Fruit fly (Drosophila melanogaster): Measurements from ENCODE around the gene CG15387.
A peak's percentile ranks its signal among the peaks of the same experiment; 100 is the strongest.

Gene CG15387

dm6 chr2L:2226259-2227121, at the start of gene CG15387, which contains the start of gene sau:
CG15387 (minus strand) TSS chr2L:2226294.
sau (plus strand) TSS chr2L:2226342.
- TF ChIP-seq cic (GFP tag; optimal IDR thresholded peaks at IDR 0.05) = peak; percentile 62
- TF ChIP-seq pad (GFP tag; optimal IDR thresholded peaks at IDR 0.05) = peak; percentile 87
- peak; percentile 89 for TF ChIP-seq CG33017 (tag; optimal IDR thresholded peaks at IDR 0.05)
- peak; percentile 90 for TF ChIP-seq bab1 (GFP tag; optimal IDR thresholded peaks at IDR 0.05)
- peak; percentile 96 for TF ChIP-seq CG5204 (GFP tag; optimal IDR thresholded peaks at IDR 0.05)
- peak; percentile 95 for TF ChIP-seq Crg-1 (GFP tag; optimal IDR thresholded peaks at IDR 0.05)
- no peak for TF ChIP-seq cnc (optimal IDR thresholded peaks at IDR 0.05)
- TF ChIP-seq kay (GFP tag; ENCODE audit: borderline replicate concordance) = peak; percentile 97
- peak; percentile 96 for TF ChIP-seq toe (GFP tag; optimal IDR thresholded peaks at IDR 0.05)
- peak; percentile 88 for TF ChIP-seq ovo (GFP tag; optimal IDR thresholded peaks at IDR 0.05)
- peak; percentile 92 for TF ChIP-seq CG12768 (GFP tag; optimal IDR thresholded peaks at IDR 0.05)
- peak; percentile 88 for TF ChIP-seq CG14711 (tag; optimal IDR thresholded peaks at IDR 0.05)
- TF ChIP-seq Hr96 (GFP tag; optimal IDR thresholded peaks at IDR 0.05) = peak; percentile 96
- peak; percentile 89 for TF ChIP-seq CG7045 (GFP tag; optimal IDR thresholded peaks at IDR 0.05)
- TF ChIP-seq tj (GFP tag; optimal IDR thresholded peaks at IDR 0.05) = peak; percentile 93
- peak; percentile 92 for TF ChIP-seq Mnt (GFP tag; optimal IDR thresholded peaks at IDR 0.05)
- peak; percentile 95 for TF ChIP-seq CG11617 (GFP tag; optimal IDR thresholded peaks at IDR 0.05)
- TF ChIP-seq CG1620 (GFP tag; optimal IDR thresholded peaks at IDR 0.05) = peak; percentile 96
- peak; percentile 94 for TF ChIP-seq CG7101 (tag; optimal IDR thresholded peaks at IDR 0.05)
- peak; percentile 87 for TF ChIP-seq Clk (GFP tag; optimal IDR thresholded peaks at IDR 0.05)

DNA sequence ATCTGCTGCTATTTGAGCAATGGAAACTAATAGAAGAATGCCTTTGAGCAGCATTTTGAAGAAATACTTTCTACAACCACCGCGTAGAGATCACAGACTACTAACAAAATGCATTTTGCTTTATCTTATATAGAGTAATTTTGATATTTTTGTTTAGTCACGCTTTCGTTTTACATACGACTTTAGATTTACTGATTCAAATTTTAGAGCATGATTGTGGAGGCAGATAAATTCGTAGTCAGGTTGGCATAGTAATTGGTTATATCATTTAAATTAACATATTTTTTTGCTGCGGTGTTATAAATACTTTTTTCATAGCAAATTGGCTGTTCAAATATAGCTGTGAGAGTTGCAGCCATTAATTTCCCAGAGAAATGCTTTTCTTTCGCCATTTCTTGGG, 42.9 kb upstream of the CG15387 start, which contains the start of gene CG17242:
Gene CG17242 (minus strand): TSS at position 101 of the 400 bp plus-strand sequence.
- TF ChIP-seq Mnt (GFP tag; optimal IDR thresholded peaks at IDR 0.05) (no peak), tj (GFP tag; optimal IDR thresholded peaks at IDR 0.05) (no peak), Hr96 (GFP tag; optimal IDR thresholded peaks at IDR 0.05) (no peak), CG5204 (GFP tag; optimal IDR thresholded peaks at IDR 0.05) (no peak), CG7101 (tag; optimal IDR thresholded peaks at IDR 0.05) (no peak), Crg-1 (GFP tag; optimal IDR thresholded peaks at IDR 0.05) (no peak), bab1 (GFP tag; optimal IDR thresholded peaks at IDR 0.05) (no peak), CG33017 (tag; optimal IDR thresholded peaks at IDR 0.05) (no peak), CG12768 (GFP tag; optimal IDR thresholded peaks at IDR 0.05) (no peak)

dm6 chr2L:2265221-2265620, 39.1 kb upstream of the CG15387 start, which contains the start of gene CG34049:
CG34049 (minus strand) TSS chr2L:2265321.
- TF ChIP-seq cic (GFP tag; optimal IDR thresholded peaks at IDR 0.05) (no peak), pad (GFP tag; optimal IDR thresholded peaks at IDR 0.05) (no peak), tj (GFP tag; optimal IDR thresholded peaks at IDR 0.05) (no peak), CG7101 (tag; optimal IDR thresholded peaks at IDR 0.05) (no peak), CG33017 (tag; optimal IDR thresholded peaks at IDR 0.05) (no peak), CG12768 (GFP tag; optimal IDR thresholded peaks at IDR 0.05) (no peak), Clk (GFP tag; optimal IDR thresholded peaks at IDR 0.05) (no peak), toe (GFP tag; optimal IDR thresholded peaks at IDR 0.05) (no peak), CG11617 (GFP tag; optimal IDR thresholded peaks at IDR 0.05) (no peak), Crg-1 (GFP tag; optimal IDR thresholded peaks at IDR 0.05) (no peak), CG1620 (GFP tag; optimal IDR thresholded peaks at IDR 0.05) (no peak)

dm6 chr2L:2263142-2263541, 37.0 kb upstream of the CG15387 start, which contains the start of gene CG4270:
CG4270 (plus strand) TSS chr2L:2263442.
- TF ChIP-seq CG11617 (GFP tag; optimal IDR thresholded peaks at IDR 0.05) (no peak), Clk (GFP tag; optimal IDR thresholded peaks at IDR 0.05) (no peak), tj (GFP tag; optimal IDR thresholded peaks at IDR 0.05) (no peak), cic (GFP tag; optimal IDR thresholded peaks at IDR 0.05) (no peak), pad (GFP tag; optimal IDR thresholded peaks at IDR 0.05) (no peak), CG33017 (tag; optimal IDR thresholded peaks at IDR 0.05) (no peak), Hr96 (GFP tag; optimal IDR thresholded peaks at IDR 0.05) (no peak), bab1 (GFP tag; optimal IDR thresholded peaks at IDR 0.05) (no peak), kay (GFP tag; ENCODE audit: borderline replicate concordance) (no peak), Mnt (GFP tag; optimal IDR thresholded peaks at IDR 0.05) (no peak), Crg-1 (GFP tag; optimal IDR thresholded peaks at IDR 0.05) (no peak), CG12768 (GFP tag; optimal IDR thresholded peaks at IDR 0.05) (no peak), ovo (GFP tag; optimal IDR thresholded peaks at IDR 0.05) (no peak)

DNA sequence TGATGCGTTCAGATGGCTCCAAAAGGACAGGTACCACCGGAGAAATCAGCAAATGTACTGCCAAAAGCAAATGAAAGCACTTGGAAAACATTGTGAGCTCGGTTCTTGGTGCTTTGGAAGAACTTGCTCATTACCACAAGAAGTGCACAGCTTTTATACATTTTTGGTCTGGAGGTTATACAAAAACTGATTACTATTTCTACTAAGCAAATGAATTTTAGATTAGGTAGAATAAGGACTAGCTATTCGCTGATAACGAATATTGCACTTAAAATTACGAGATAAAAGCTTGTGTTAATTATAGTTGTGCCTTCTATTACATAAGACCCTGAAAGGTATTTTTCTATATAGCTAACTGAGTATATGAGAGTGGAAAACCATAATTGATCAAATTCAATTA, 28.9 kb upstream of the CG15387 start, which contains the start of gene Send1:
Gene Send1 (minus strand): TSS at position 101 of the 400 bp plus-strand sequence.
- no peak for TF ChIP-seq Crg-1 (GFP tag; optimal IDR thresholded peaks at IDR 0.05)
- TF ChIP-seq CG12768 (GFP tag; optimal IDR thresholded peaks at IDR 0.05) = no peak
- TF ChIP-seq pad (GFP tag; optimal IDR thresholded peaks at IDR 0.05) = no peak
- TF ChIP-seq Mnt (GFP tag; optimal IDR thresholded peaks at IDR 0.05) = no peak
- TF ChIP-seq kay (GFP tag; ENCODE audit: borderline replicate concordance) = no peak
- TF ChIP-seq Clk (GFP tag; optimal IDR thresholded peaks at IDR 0.05) = no peak

DNA sequence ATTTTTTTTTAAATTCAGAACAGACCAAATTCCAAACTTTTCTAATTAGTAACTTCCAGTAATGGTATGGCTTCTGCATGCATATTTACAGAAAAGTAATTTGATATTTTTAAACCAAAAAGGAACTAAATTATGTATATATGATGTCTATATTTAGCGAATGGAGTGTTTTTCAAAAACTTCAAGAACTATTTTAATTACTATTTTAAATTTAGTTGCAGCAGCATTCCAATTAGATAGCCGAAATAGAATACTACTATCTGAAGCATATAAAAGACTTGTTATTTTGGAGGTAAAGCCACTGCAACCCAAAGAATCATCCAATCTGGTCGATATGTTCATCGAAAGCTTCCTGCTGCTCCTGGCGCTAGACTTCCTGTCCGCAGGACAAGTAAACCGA, 26.7 kb upstream of the CG15387 start, which contains the start of gene CG17234:
Gene CG17234 (plus strand): TSS at position 301 of the 400 bp plus-strand sequence.
- TF ChIP-seq bab1 (GFP tag; optimal IDR thresholded peaks at IDR 0.05) = no peak

All from whole organism, adult.